Fruit fly (Drosophila melanogaster): ENCODE results near the gene CG7789.
A peak's percentile ranks its signal among the peaks of the same experiment; 100 is the strongest.

CG7789 gene

DNA sequence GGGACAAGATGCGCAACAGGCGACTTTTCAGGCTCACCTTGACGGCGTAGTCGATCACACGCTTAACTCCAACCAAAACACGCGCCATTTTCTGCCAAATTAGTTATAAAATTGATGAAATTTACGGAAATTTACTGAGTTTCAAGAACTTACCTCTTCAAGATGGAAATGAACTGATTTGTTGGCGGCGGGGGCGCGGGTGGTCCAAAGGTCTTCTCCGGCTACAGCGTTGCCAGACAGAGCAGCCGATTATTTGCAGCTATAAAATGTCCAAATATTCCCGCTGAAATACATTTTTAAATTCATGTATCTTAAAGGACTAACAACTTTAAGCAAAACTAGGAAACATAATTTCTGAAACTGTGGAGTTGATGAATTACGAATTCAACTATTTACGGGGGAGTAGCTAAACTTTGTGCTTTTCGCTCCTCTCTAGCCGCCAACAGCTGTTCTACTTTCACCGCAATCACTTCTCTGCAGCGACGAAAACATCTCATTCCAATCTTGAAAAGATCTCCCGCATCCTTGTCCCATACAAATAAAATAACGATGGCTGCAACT is at the start of gene CG7789, which contains the start of gene Etfb:
TSS of gene CG7789 (plus strand) at position 444 of the 561 bp plus-strand sequence.
TSS of gene Etfb (minus strand) at position 193 of the 561 bp plus-strand sequence.
- TF ChIP-seq psq (optimal IDR thresholded peaks at IDR 0.05) (no peak), Dll (optimal IDR thresholded peaks at IDR 0.05) (no peak), usp (GFP tag; optimal IDR thresholded peaks at IDR 0.05) (no peak), pan (optimal IDR thresholded peaks at IDR 0.05) (no peak), EcR (GFP tag; optimal IDR thresholded peaks at IDR 0.05) (no peak), CG8478 (optimal IDR thresholded peaks at IDR 0.05) (no peak)

DNA sequence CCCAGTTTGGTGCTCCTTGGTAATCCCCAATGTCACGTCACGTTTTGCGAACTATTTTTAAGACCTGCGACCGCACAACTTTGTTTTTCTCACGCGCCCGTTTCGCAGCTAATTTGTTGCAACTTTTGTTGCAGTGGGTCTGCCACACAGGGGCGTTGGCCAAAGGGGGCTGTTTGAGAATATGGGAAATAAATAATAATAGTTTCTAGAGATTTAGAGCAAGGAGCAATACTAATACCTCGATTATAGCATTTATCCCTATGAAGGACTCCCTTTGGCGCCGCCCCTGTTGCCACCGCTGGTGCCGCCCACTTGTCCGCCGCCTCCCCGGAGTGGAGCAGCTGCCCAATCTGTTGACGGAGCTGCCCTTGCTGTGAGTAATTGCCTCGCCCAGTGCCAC is 47.7 kb upstream of the CG7789 start:
- TF ChIP-seq CG8478 (optimal IDR thresholded peaks at IDR 0.05) (no peak), pan (optimal IDR thresholded peaks at IDR 0.05) (no peak), EcR (GFP tag; optimal IDR thresholded peaks at IDR 0.05) (no peak)

DNA sequence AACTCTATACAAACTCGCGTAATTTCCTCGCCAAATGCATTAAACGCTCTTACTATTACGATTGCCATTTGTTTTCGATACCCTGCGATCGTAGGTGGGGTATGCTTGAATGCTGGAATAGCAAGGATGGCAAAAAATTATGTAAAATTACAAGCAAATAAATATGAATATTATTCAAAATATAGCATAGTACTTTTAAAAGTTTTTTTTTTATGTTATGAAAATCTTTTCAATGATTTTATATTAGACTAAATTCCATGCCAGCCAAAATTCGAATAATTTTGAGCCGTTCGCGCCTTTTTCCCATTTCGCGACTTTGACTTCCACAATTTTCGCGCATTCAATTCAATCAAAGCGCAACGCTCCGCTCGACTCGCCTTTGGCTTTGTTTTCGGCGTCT is 46.8 kb upstream of the CG7789 start:
- no peak for TF ChIP-seq Dll (optimal IDR thresholded peaks at IDR 0.05)
- no peak for TF ChIP-seq CG8478 (optimal IDR thresholded peaks at IDR 0.05)
- TF ChIP-seq EcR (GFP tag; optimal IDR thresholded peaks at IDR 0.05) = no peak
- no peak for TF ChIP-seq pan (optimal IDR thresholded peaks at IDR 0.05)
- no peak for TF ChIP-seq psq (optimal IDR thresholded peaks at IDR 0.05)
- TF ChIP-seq usp (GFP tag; optimal IDR thresholded peaks at IDR 0.05) = no peak

DNA sequence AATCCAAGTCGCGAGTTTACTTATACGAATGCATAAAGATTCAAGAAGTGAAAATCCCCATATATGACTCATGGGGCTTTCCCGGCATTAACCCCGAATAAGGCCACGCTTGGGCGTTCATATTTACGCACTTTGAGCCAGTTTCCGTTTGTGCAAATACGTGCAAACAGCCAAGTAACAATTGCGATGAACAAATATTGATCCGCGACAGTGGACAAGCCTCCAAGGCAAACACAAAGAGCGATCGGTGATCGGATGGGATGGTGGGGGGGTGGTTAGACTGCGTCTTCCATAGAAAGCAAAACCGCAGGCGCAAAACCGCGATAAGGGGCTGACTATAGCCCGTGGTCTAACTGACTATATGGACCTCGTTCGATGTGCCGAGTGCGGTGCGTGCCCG is 45.8 kb upstream of the CG7789 start:
- TF ChIP-seq Dll (optimal IDR thresholded peaks at IDR 0.05) (no peak), EcR (GFP tag; optimal IDR thresholded peaks at IDR 0.05) (no peak), CG8478 (optimal IDR thresholded peaks at IDR 0.05) (no peak), usp (GFP tag; optimal IDR thresholded peaks at IDR 0.05) (no peak), pan (optimal IDR thresholded peaks at IDR 0.05) (no peak)

DNA sequence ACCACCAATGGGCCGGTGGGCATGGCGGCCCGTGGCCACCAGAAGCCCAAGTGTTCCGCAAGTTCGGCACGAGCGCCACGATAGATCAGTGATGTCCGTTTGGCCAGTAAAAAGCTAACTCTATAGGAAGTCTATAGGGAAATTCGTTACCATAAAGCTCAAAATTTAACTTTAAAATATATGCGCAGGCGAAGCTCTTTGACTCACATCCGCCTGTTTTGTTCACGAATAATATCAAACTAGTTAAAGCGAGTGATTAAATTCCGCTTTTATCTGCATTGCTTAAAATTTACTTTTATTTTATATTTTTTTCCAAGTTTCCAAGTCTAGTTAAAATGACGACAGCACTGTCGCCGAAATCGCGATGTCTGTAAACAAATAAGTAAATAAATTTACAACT is 45.3 kb upstream of the CG7789 start:
- TF ChIP-seq EcR (GFP tag; optimal IDR thresholded peaks at IDR 0.05) = no peak
- TF ChIP-seq CG8478 (optimal IDR thresholded peaks at IDR 0.05) = no peak
- no peak for TF ChIP-seq pan (optimal IDR thresholded peaks at IDR 0.05)
- no peak for TF ChIP-seq psq (optimal IDR thresholded peaks at IDR 0.05)
- no peak for TF ChIP-seq usp (GFP tag; optimal IDR thresholded peaks at IDR 0.05)

DNA sequence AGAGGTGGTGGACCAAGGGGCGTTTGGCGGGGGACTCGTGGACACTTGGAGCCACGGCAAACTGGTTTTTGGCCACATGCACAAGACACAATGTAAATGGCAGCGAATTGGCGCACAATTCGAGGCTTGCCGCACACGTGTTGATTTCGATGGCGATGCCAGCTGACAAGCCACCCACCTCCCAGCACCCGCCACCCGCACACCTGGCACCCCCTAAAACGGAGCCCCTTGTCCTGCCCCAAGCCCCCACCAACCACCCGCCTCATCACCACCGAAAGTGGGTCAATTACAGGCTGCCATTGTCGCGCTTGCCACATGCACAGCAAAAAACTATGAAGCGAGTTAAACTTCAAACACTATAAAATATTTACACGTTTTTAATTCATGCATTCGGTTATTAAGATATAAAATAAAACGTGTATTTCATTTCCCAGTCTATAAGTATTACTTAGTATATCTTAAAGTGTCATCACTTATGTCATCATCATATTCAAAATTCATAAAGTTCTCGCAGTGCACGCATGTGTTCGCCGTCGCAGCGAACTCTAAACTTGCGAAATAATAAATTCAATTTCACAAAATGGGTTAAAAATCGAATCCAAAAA is 44.8 kb upstream of the CG7789 start:
- TF ChIP-seq Dll (optimal IDR thresholded peaks at IDR 0.05) (no peak), psq (optimal IDR thresholded peaks at IDR 0.05) (no peak), CG8478 (optimal IDR thresholded peaks at IDR 0.05) (no peak), usp (GFP tag; optimal IDR thresholded peaks at IDR 0.05) (no peak), pan (optimal IDR thresholded peaks at IDR 0.05) (no peak), EcR (GFP tag; optimal IDR thresholded peaks at IDR 0.05) (no peak)

DNA sequence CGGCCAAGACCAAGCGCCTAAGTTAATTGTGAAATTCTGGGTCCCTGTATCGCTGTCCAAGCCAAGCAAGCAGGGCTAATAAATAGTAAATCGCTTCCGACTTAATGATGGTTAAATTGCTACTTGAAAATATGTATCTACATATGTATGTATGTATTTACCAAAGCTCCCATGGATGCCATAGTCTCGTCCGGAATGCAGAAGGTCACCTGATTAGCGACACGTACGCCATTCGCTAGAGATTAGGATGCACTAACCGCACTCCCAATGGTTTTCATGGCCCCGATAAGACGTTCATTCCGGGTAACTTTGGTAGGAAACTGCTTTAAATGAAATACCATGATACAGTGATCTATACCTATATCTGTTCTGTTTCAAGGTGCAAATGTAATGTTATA is 44.3 kb upstream of the CG7789 start:
- no peak for TF ChIP-seq psq (optimal IDR thresholded peaks at IDR 0.05)
- TF ChIP-seq Dll (optimal IDR thresholded peaks at IDR 0.05) = no peak
- TF ChIP-seq CG8478 (optimal IDR thresholded peaks at IDR 0.05) = no peak
- no peak for TF ChIP-seq EcR (GFP tag; optimal IDR thresholded peaks at IDR 0.05)
- no peak for TF ChIP-seq usp (GFP tag; optimal IDR thresholded peaks at IDR 0.05)
- TF ChIP-seq pan (optimal IDR thresholded peaks at IDR 0.05) = no peak

DNA sequence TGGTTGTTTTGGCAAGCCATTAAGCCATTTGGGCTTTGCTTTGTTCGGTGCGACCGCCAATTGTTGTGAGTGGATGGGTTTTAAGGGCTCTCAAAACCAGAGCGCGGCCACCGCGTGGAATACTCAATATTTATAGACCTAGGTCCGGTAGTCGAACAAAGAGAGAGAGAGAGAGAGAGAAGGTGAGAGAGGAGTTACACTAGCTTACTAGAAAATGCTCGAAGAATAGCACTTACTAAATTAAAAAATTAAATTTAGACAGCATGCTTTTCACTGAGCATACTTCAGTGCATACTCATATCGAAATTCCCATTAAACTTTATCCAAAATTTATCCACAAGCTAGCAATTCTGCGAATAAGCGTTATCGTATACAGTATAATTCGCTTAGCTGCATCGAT is 43.0 kb upstream of the CG7789 start:
- TF ChIP-seq Dll (optimal IDR thresholded peaks at IDR 0.05) (no peak), pan (optimal IDR thresholded peaks at IDR 0.05) (no peak), psq (optimal IDR thresholded peaks at IDR 0.05) (no peak), EcR (GFP tag; optimal IDR thresholded peaks at IDR 0.05) (no peak), usp (GFP tag; optimal IDR thresholded peaks at IDR 0.05) (no peak), CG8478 (optimal IDR thresholded peaks at IDR 0.05) (no peak)

DNA sequence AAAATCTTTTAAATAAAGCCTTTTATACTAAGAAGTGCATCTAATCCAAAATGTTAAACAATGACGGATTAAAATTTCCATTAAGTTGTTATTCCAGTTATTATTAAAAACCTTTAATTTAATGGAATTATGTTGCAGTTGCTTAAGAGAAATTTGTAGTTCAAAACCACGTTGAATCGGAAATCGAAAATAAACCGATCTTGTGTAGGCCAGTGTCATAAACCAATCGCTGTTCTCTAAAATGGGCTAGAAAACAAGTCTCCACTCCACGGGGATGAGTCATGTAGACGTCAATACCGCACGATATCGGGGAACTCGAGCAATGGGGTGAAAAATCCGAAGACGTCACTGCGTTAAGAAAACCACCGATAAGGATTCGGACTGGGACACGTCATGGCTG is 41.4 kb upstream of the CG7789 start:
- TF ChIP-seq CG8478 (optimal IDR thresholded peaks at IDR 0.05) = no peak
- TF ChIP-seq usp (GFP tag; optimal IDR thresholded peaks at IDR 0.05) = no peak
- no peak for TF ChIP-seq pan (optimal IDR thresholded peaks at IDR 0.05)
- no peak for TF ChIP-seq EcR (GFP tag; optimal IDR thresholded peaks at IDR 0.05)
- no peak for TF ChIP-seq psq (optimal IDR thresholded peaks at IDR 0.05)
- TF ChIP-seq Dll (optimal IDR thresholded peaks at IDR 0.05) = no peak

DNA sequence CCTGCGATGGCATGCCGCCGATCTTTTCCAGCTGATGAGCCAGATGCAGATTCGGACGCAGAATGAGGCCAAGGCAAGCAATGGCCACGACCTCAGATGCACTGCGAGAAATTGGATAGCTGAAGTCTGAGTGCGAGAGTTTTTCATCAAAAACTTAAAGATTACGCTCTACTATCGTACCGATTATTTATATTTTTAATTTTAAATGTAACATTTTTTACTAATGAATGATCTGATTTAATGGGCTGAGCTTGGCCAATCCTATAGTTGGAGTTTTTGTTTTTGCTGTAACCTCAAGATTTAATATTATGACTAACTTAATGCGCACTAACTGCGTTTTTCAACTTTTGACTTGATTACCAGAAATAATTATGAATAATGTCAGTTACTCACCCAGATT is 40.7 kb upstream of the CG7789 start:
- no peak for TF ChIP-seq psq (optimal IDR thresholded peaks at IDR 0.05)
- no peak for TF ChIP-seq pan (optimal IDR thresholded peaks at IDR 0.05)
- TF ChIP-seq usp (GFP tag; optimal IDR thresholded peaks at IDR 0.05) = no peak
- no peak for TF ChIP-seq CG8478 (optimal IDR thresholded peaks at IDR 0.05)
- TF ChIP-seq EcR (GFP tag; optimal IDR thresholded peaks at IDR 0.05) = no peak
- no peak for TF ChIP-seq Dll (optimal IDR thresholded peaks at IDR 0.05)

DNA sequence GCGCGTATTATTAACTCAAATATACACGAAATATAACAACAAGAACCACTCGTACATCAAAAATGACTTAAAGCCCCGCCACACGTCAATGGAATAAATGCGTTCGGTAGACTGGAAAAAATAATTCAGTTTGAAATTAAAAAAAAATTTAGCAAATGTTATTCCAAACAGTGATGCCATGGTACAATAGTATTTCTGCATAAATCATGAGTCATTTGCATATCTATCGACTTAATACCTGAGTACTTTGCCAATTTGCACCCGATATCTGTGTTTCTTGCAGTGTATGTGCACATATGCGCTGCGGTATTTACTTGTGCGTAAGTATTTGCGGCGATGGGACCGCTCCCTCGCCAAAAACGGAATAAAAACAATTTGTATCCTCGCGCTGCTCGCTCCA is 39.8 kb upstream of the CG7789 start:
- TF ChIP-seq EcR (GFP tag; optimal IDR thresholded peaks at IDR 0.05) (peak in 1 of 2 experiments; percentile 45), pan (optimal IDR thresholded peaks at IDR 0.05) (no peak)

DNA sequence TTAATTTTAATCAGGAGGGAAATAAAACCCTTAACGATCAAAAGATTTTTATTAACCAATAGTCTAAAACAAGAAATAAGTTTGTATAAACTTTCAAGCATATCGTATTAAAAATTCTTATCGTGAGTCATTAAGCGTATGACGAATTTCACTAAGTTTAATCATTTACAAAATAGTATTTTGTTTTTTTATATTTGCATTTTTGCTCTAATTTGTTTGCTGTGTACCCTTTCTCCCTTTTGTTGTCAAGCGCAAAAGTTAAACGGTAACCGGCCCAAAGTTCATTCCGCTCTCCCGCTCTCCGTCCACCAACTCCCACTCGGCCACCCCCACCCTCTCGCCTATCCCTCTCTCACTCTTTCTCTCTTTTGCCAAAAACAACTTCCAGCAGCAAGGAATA is 39.2 kb upstream of the CG7789 start:
- TF ChIP-seq CG8478 (optimal IDR thresholded peaks at IDR 0.05) = no peak
- no peak for TF ChIP-seq pan (optimal IDR thresholded peaks at IDR 0.05)
- TF ChIP-seq EcR (GFP tag; optimal IDR thresholded peaks at IDR 0.05) = peak in 1 of 2 experiments; percentile 32
- TF ChIP-seq Dll (optimal IDR thresholded peaks at IDR 0.05) = no peak
- no peak for TF ChIP-seq psq (optimal IDR thresholded peaks at IDR 0.05)
- no peak for TF ChIP-seq usp (GFP tag; optimal IDR thresholded peaks at IDR 0.05)
